Fruit fly (Drosophila melanogaster): ENCODE data around the gene Pglym78.
A peak's percentile ranks its signal among the peaks of the same experiment; 100 is the strongest.

The Pglym78 gene

dm6 chr3R:29151621-29152092 is 3.6 kb downstream of the Pglym78 start, which contains the start of gene eIF2D (continued):
- TF ChIP-seq fd3F (GFP tag; optimal IDR thresholded peaks at IDR 0.05) (peak; percentile 32), CG34224 (GFP tag; IDR thresholded peaks at IDR 0.05; ENCODE audit: partially characterized antibody) (no peak), dimm (GFP tag; IDR thresholded peaks at IDR 0.05) (0 out of 2 replicates have a peak, but pooled peaks have one; percentile 14), bcd (GFP tag; optimal IDR thresholded peaks at IDR 0.05) (peak; percentile 33), fd64A (GFP tag; optimal IDR thresholded peaks at IDR 0.05) (no peak), CG4820 (GFP tag; optimal IDR thresholded peaks at IDR 0.05) (peak; percentile 51), CG12219 (GFP tag; optimal IDR thresholded peaks at IDR 0.05) (peak; percentile 55), cas (GFP tag; IDR thresholded peaks at IDR 0.05) (peak; percentile 71), CG1024 (GFP tag; IDR thresholded peaks at IDR 0.05) (no peak), knrl (GFP tag; IDR thresholded peaks at IDR 0.05; ENCODE audit: partially characterized antibody) (no peak), slbo (GFP tag; IDR thresholded peaks at IDR 0.05) (peak; percentile 63), CG43689 (GFP tag; IDR thresholded peaks at IDR 0.05) (no peak), chm (GFP tag; IDR thresholded peaks at IDR 0.05) (peak; percentile 72), ranshi (GFP tag; IDR thresholded peaks at IDR 0.05) (peak; percentile 64; the same call in 1 of the 2 replicates), Dref (GFP tag; IDR thresholded peaks at IDR 0.05) (no peak), sna (GFP tag; IDR thresholded peaks at IDR 0.05; ENCODE audit: partially characterized antibody) (no peak; the same call in 1 of the 2 replicates), sc (optimal IDR thresholded peaks at IDR 0.05) (no peak), sc (GFP tag; optimal IDR thresholded peaks at IDR 0.05) (no peak), CG14667 (GFP tag; IDR thresholded peaks at IDR 0.05) (peak; percentile 39; the same call in 1 of the 2 replicates), CG3163 (GFP tag; optimal IDR thresholded peaks at IDR 0.05) (no peak), sens (GFP tag) (peak; percentile 96), Mrtf (GFP tag; IDR thresholded peaks at IDR 0.05) (peak; percentile 61; the same call in 1 of the 3 replicates), CG2678 (tag; optimal IDR thresholded peaks at IDR 0.05) (peak; percentile 74), Dip2 (GFP tag; IDR thresholded peaks at IDR 0.05) (no peak), ERR (GFP tag; optimal IDR thresholded peaks at IDR 0.05) (no peak), vvl (GFP tag; IDR thresholded peaks at IDR 0.05) (peak; percentile 86), wor (GFP tag; IDR thresholded peaks at IDR 0.05) (peak; percentile 19; the same call in 1 of the 2 replicates), pzg (GFP tag; optimal IDR thresholded peaks at IDR 0.05) (peak; percentile 30), Dp (GFP tag; optimal IDR thresholded peaks at IDR 0.05) (peak; percentile 1), CG7963 (GFP tag; IDR thresholded peaks at IDR 0.05; ENCODE audit: partially characterized antibody) (no peak), CG10959 (GFP tag; IDR thresholded peaks at IDR 0.05) (no peak), her (GFP tag; optimal IDR thresholded peaks at IDR 0.05) (no peak), CG17361 (GFP tag; IDR thresholded peaks at IDR 0.05) (peak; percentile 77), Chrac-16 (GFP tag; optimal IDR thresholded peaks at IDR 0.05) (peak; percentile 50), Drgx (GFP tag; IDR thresholded peaks at IDR 0.05) (peak; percentile 48), CG5953 (GFP tag; IDR thresholded peaks at IDR 0.05) (peak; percentile 47; the same call in 1 of the 2 replicates), sens-2 (GFP tag; IDR thresholded peaks at IDR 0.05) (peak; percentile 40; the same call in 1 of the 2 replicates), fd102C (GFP tag; optimal IDR thresholded peaks at IDR 0.05) (no peak), CG16815 (GFP tag; optimal IDR thresholded peaks at IDR 0.05) (no peak), CG15514 (GFP tag; optimal IDR thresholded peaks at IDR 0.05) (peak; percentile 77), grau (tag; optimal IDR thresholded peaks at IDR 0.05) (peak; percentile 69), gro (GFP tag; optimal IDR thresholded peaks at IDR 0.05) (peak; percentile 5), zf30C (GFP tag; optimal IDR thresholded peaks at IDR 0.05) (no peak), tll (GFP tag; optimal IDR thresholded peaks at IDR 0.05) (no peak), kni (GFP tag; optimal IDR thresholded peaks at IDR 0.05) (peak; percentile 24), Myb (GFP tag; optimal IDR thresholded peaks at IDR 0.05) (peak; percentile 44), Sin3A (optimal IDR thresholded peaks at IDR 0.05) (peak; percentile 17), CG10274 (GFP tag; optimal IDR thresholded peaks at IDR 0.05) (no peak), maf-S (GFP tag; optimal IDR thresholded peaks at IDR 0.05) (no peak), CG7357 (GFP tag; IDR thresholded peaks at IDR 0.05) (no peak), CG12942 (GFP tag; optimal IDR thresholded peaks at IDR 0.05) (no peak), CG9876 (GFP tag; optimal IDR thresholded peaks at IDR 0.05) (no peak)

All from whole organism, embryonic.